Worm (Caenorhabditis elegans) whole organism, early embryonic: ENCODE data around the gene T22B2.3.

ENCODE experiments used
- B0310.2 ChIP-seq: sonication (generic microtip); optimal IDR thresholded peaks from 2 replicates; lab custom pipeline; 2016; ENCODE audit warnings: mild to moderate bottlenecking, missing genetic modification characterization, missing compliant biosample characterization
- aly-1 ChIP-seq: sonication (generic microtip); optimal IDR thresholded peaks from 2 replicates; lab custom pipeline; 2016; ENCODE audit warnings: missing genetic modification characterization, missing compliant biosample characterization
- ama-1 ChIP-seq: fragments of 150-350 bp; optimal IDR thresholded peaks from 2 replicates; lab custom pipeline; 2014
- flt-1 ChIP-seq: fragments of 200-800 bp; sonication (Bioruptor generic); IDR thresholded peaks from 2 replicates; pipeline ENCODE4 v1.3.6; 2022; ENCODE audit warnings: missing genetic modification characterization, missing compliant biosample characterization
- hmbx-1 ChIP-seq: sonication (generic microtip); optimal IDR thresholded peaks from 2 replicates; lab custom pipeline; 2016; ENCODE audit warnings: mild to moderate bottlenecking, missing genetic modification characterization, missing compliant biosample characterization
- hnd-1 ChIP-seq: sonication (generic microtip); optimal IDR thresholded peaks from 2 replicates; lab custom pipeline; 2016; ENCODE audit warnings: missing genetic modification characterization, missing compliant biosample characterization
- sea-1 ChIP-seq: fragments of 200-800 bp; sonication (Bioruptor generic); conservative IDR thresholded peaks from 2 replicates; pipeline ENCODE4 v1.3.6; 2022; ENCODE audit warnings: missing genetic modification characterization, missing compliant biosample characterization
- tbx-11 ChIP-seq: fragments of 200-800 bp; sonication (Bioruptor generic); IDR thresholded peaks from 2 replicates; pipeline ENCODE4 v1.3.6; 2022; ENCODE audit warnings: missing genetic modification characterization, missing compliant biosample characterization

ce11 chrX:3901389-3901788 lies 15.7 kb upstream of the T22B2.3 start:
- TF ChIP-seq ama-1, result no peak
- no peak for TF ChIP-seq hnd-1
- no peak for TF ChIP-seq aly-1 (tag; lab: Kevin White, UChicago)
- TF ChIP-seq sea-1 (GFP tag; lab: Robert Waterston, UW), result no peak
- no peak for TF ChIP-seq flt-1 (GFP tag; lab: Robert Waterston, UW)
- TF ChIP-seq tbx-11, result no peak
- no peak for TF ChIP-seq hmbx-1 (tag; lab: Kevin White, UChicago)
- TF ChIP-seq B0310.2 (tag; lab: Kevin White, UChicago), result no peak
